Fruit fly (Drosophila melanogaster): Measurements from ENCODE around the gene CG7368.

The CG7368 gene

DNA sequence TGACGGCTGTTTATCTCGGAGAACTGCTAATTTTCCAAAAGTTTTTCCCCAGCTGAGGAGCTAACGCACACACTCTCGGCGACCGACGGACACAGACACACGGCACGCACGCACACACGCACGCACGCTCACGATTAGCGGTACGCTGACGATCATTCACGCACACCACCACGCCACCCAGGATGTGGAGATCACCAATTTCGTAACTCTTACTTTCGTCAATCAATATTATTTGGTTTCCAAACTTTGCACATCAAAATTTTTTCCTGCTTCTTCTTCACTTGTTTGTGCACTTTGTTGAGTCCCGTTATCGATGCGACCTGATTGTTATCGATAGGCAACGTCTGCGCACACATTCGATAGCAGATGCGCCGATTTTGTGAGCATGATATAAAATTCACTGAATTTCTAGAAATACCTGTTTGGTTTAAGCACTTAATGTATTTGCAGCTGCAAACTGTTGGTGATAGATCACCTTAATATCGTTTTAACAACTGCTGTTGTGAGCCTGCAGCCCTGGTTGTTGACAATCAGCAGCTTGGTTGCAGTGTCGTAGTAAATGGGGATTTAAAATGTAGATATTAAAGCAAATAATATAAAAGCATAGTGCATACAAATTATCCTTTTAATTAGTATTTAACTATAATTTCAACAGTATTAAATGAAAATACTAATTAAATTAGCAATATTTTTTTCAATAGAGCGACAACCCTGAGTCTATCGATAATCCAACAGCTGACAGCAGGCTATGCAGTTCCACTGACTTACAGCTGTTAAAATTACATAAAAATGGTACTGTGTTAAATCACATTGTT is 34.8 kb upstream of the CG7368 start, which contains the start of the genes CG7394 and Mob2 (continued):
- TF ChIP-seq sima (GFP tag; optimal IDR thresholded peaks at IDR 0.05) (peak; percentile 42), CG42726 (GFP tag; IDR thresholded peaks at IDR 0.05; ENCODE audit: partially characterized antibody) (no peak; the same call in 1 of the 2 replicates), chm (GFP tag; IDR thresholded peaks at IDR 0.05) (peak; percentile 76), tup (GFP tag; optimal IDR thresholded peaks at IDR 0.05) (peak; percentile 86), Ets97D (GFP tag; optimal IDR thresholded peaks at IDR 0.05) (peak; percentile 86), btn (GFP tag; optimal IDR thresholded peaks at IDR 0.05) (peak; percentile 67), ap (GFP tag; IDR thresholded peaks at IDR 0.05) (peak; percentile 88), ttk (GFP tag; IDR thresholded peaks at IDR 0.05) (peak; percentile 88), CoRest (tag; optimal IDR thresholded peaks at IDR 0.05) (peak; percentile 92), CG15514 (GFP tag; optimal IDR thresholded peaks at IDR 0.05) (peak; percentile 80), CG15479 (GFP tag; optimal IDR thresholded peaks at IDR 0.05) (peak; percentile 12), danr (GFP tag; IDR thresholded peaks at IDR 0.05) (peak; percentile 44), fu2 (GFP tag; optimal IDR thresholded peaks at IDR 0.05) (peak; percentile 55), CG1024 (GFP tag; IDR thresholded peaks at IDR 0.05) (peak; percentile 82), CG31441 (GFP tag; IDR thresholded peaks at IDR 0.05) (peak; percentile 84), CG10366 (GFP tag; IDR thresholded peaks at IDR 0.05) (peak; percentile 93), CG10959 (GFP tag; IDR thresholded peaks at IDR 0.05) (peak; percentile 65), NFAT (GFP tag; IDR thresholded peaks at IDR 0.05) (peak; percentile 91), Jarid2 (GFP tag; optimal IDR thresholded peaks at IDR 0.05) (peak; percentile 30), CG5245 (GFP tag; optimal IDR thresholded peaks at IDR 0.05) (peak; percentile 71), Dfd (GFP tag; optimal IDR thresholded peaks at IDR 0.05) (no peak), CG16813 (GFP tag; IDR thresholded peaks at IDR 0.05; ENCODE audit: partially characterized antibody) (peak; percentile 89), schlank (tag; optimal IDR thresholded peaks at IDR 0.05) (peak; percentile 65), ERR (GFP tag; optimal IDR thresholded peaks at IDR 0.05) (peak; percentile 41), Mad (GFP tag; optimal IDR thresholded peaks at IDR 0.05) (peak; percentile 84), lab (GFP tag; optimal IDR thresholded peaks at IDR 0.05) (peak; percentile 90), gcm2 (GFP tag; optimal IDR thresholded peaks at IDR 0.05) (peak; percentile 41), CG10209 (GFP tag; optimal IDR thresholded peaks at IDR 0.05) (peak; percentile 87), sqz (GFP tag; optimal IDR thresholded peaks at IDR 0.05) (peak; percentile 44), CG18262 (tag; optimal IDR thresholded peaks at IDR 0.05) (peak; percentile 86), CG7271 (tag; optimal IDR thresholded peaks at IDR 0.05) (peak; percentile 68), CG10979 (tag; optimal IDR thresholded peaks at IDR 0.05) (peak; percentile 85), Oli (tag; optimal IDR thresholded peaks at IDR 0.05) (peak; percentile 86), tgo (GFP tag; IDR thresholded peaks at IDR 0.05) (peak; percentile 89), CG3163 (GFP tag; optimal IDR thresholded peaks at IDR 0.05) (peak; percentile 66), CG31365 (tag; optimal IDR thresholded peaks at IDR 0.05) (peak; percentile 57), Taf1 (GFP tag; IDR thresholded peaks at IDR 0.05) (peak; percentile 88), Eip74EF (GFP tag; optimal IDR thresholded peaks at IDR 0.05) (peak in 1 of 2 experiments; percentile 70), usp (GFP tag; optimal IDR thresholded peaks at IDR 0.05) (no peak), dati (GFP tag; IDR thresholded peaks at IDR 0.05) (peak; percentile 67; the same call in 1 of the 2 replicates), Hr51 (GFP tag; optimal IDR thresholded peaks at IDR 0.05) (peak; percentile 88 to 92), chif (GFP tag; optimal IDR thresholded peaks at IDR 0.05) (peak; percentile 77 to 84), aop (GFP tag; IDR thresholded peaks at IDR 0.05) (no peak), CG16815 (GFP tag; optimal IDR thresholded peaks at IDR 0.05) (peak; percentile 80), CG1792 (GFP tag; optimal IDR thresholded peaks at IDR 0.05) (peak; percentile 47), toy (GFP tag; IDR thresholded peaks at IDR 0.05) (peak; percentile 87), slp2 (GFP tag; optimal IDR thresholded peaks at IDR 0.05) (peak; percentile 79), nom (GFP tag; optimal IDR thresholded peaks at IDR 0.05) (peak; percentile 14)

Data from whole organism, embryonic.